Fruit fly (Drosophila melanogaster): Measurements from ENCODE around the gene CG15740.

Gene CG15740

DNA sequence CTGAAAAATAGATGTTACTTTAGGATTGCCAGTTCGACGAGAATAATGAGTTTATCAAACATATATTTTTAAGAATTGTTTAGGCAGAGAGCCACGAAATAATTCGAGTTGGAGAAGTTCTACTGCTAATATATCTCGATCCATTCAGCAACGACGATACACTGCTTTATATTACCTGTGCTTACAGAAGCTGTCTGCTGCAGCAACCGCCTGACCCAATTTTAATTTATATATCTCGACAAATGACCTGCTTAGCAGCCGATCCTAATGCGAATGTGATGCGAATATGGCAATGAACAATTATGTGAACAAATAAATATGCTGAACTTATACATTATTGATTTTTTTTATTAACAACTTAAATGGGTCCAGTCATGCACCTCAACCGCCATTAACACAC is 47.4 kb downstream of the CG15740 start:
- TF ChIP-seq noc (tag; optimal IDR thresholded peaks at IDR 0.05): no peak

DNA sequence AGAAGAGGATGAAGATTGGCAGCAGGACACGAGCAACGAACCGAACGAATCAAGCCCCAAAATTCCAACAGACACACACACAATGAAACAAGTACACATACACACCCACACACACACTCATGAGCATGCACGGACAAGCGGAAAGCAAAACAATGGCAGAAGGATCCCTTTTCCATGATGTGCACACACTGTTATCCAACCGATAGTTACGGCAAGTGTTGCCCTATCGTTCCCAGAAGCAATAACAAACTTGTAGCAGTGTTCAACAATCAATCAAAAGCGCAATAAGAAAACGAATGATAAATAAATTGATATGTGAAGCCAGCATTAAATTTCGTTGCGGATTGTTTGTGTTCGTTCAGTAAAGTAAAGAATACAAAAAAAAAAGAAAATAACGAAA is 49.0 kb downstream of the CG15740 start:
- TF ChIP-seq noc (tag; optimal IDR thresholded peaks at IDR 0.05): no peak

- no peak for TF ChIP-seq noc (tag; optimal IDR thresholded peaks at IDR 0.05)
These were observed 52.5 kb downstream of the CG15740 start for dm6 chrX:11793434-11793833.

All from whole organism, larva.